Worm (Caenorhabditis elegans) whole organism, early embryonic: ENCODE data around the gene W05H5.1.

Experiments used
- B0310.2 ChIP-seq: sonication (generic microtip); optimal IDR thresholded peaks from 2 replicates; lab custom pipeline; 2016; ENCODE audit warnings: mild to moderate bottlenecking, missing genetic modification characterization, missing compliant biosample characterization
- F13C5.2 ChIP-seq: sonication (generic microtip); optimal IDR thresholded peaks from 2 replicates; lab custom pipeline; 2017; ENCODE audit warnings: mild to moderate bottlenecking, missing genetic modification characterization, inconsistent platforms, missing compliant biosample characterization
- ama-1 ChIP-seq: fragments of 150-350 bp; optimal IDR thresholded peaks from 2 replicates; lab custom pipeline; 2014
- ceh-13 ChIP-seq: fragments of 200-800 bp; sonication (Bioruptor generic); optimal IDR thresholded peaks from 2 replicates; lab custom pipeline; 2018; ENCODE audit warnings: mild to moderate bottlenecking, missing genetic modification characterization, missing compliant biosample characterization
- ceh-36 ChIP-seq: sonication (generic microtip); optimal IDR thresholded peaks from 2 replicates; lab custom pipeline; 2016; ENCODE audit warnings: missing genetic modification characterization, inconsistent platforms, missing compliant biosample characterization
- ets-7 ChIP-seq: sonication (generic microtip); optimal IDR thresholded peaks from 2 replicates; lab custom pipeline; 2016; ENCODE audit warnings: missing genotype, missing genetic modification characterization, missing compliant biosample characterization
- flt-1 ChIP-seq: fragments of 200-800 bp; sonication (Bioruptor generic); IDR thresholded peaks from 2 replicates; pipeline ENCODE4 v1.3.6; 2022; ENCODE audit warnings: missing genetic modification characterization, missing compliant biosample characterization
- hmg-4 ChIP-seq: fragments of 200-800 bp; sonication (Bioruptor generic); optimal IDR thresholded peaks from 2 replicates; lab custom pipeline; 2018; ENCODE audit warnings: mild to moderate bottlenecking, missing genetic modification characterization, missing compliant biosample characterization
- hnd-1 ChIP-seq: sonication (generic microtip); optimal IDR thresholded peaks from 2 replicates; lab custom pipeline; 2016; ENCODE audit warnings: missing genetic modification characterization, missing compliant biosample characterization
- scrt-1 ChIP-seq: fragments of 200-800 bp; sonication (Bioruptor generic); IDR thresholded peaks from 2 replicates; pipeline ENCODE4 v1.3.6; 2022; ENCODE audit warnings: missing genetic modification characterization, missing compliant biosample characterization
- sea-1 ChIP-seq: fragments of 200-800 bp; sonication (Bioruptor generic); conservative IDR thresholded peaks from 2 replicates; pipeline ENCODE4 v1.3.6; 2022; ENCODE audit warnings: missing genetic modification characterization, missing compliant biosample characterization
- tbx-11 ChIP-seq: fragments of 200-800 bp; sonication (Bioruptor generic); IDR thresholded peaks from 2 replicates; pipeline ENCODE4 v1.3.6; 2022; ENCODE audit warnings: missing genetic modification characterization, missing compliant biosample characterization
- tbx-37 ChIP-seq: fragments of 200-800 bp; sonication (Bioruptor generic); conservative IDR thresholded peaks from 2 replicates; pipeline ENCODE4 v1.3.6; 2022; ENCODE audit warnings: missing genetic modification reagents, missing genetic modification characterization, missing compliant biosample characterization
- tra-4 ChIP-seq: sonication (generic microtip); optimal IDR thresholded peaks from 2 replicates; lab custom pipeline; 2017; ENCODE audit warnings: missing genetic modification characterization, missing compliant biosample characterization

DNA sequence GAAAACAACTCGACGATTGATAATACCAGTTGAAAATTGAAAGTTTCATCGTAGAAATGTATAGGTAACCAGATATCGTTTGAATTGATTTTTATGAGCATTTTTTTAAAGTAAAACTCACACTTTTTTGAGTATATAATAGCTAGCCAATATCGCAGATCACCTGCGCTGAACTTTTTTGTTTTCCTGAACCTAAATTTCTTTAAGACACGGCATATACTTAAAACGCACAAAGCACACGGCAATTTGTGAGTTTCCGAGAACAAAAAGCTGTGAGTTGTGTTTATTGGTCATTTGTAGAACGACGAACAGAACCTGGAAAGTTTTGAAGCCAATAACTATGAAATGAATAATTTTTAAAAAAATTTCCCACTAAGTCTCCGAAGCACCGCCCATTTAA lies 42.8 kb downstream of the W05H5.1 start, which contains the start of gene sre-29:
- no peak for TF ChIP-seq tbx-11 (GFP tag; lab: Robert Waterston, UW)
- no peak for TF ChIP-seq ama-1 (lab: Kevin White, UChicago)
- no peak for TF ChIP-seq tbx-37 (GFP tag; lab: Robert Waterston, UW)
- TF ChIP-seq tra-4 (tag; lab: Kevin White, UChicago) = no peak
- TF ChIP-seq scrt-1 (GFP tag; lab: Robert Waterston, UW) = no peak
- no peak for TF ChIP-seq hmg-4 (GFP tag; lab: Kevin White, UChicago)
- TF ChIP-seq ets-7 (tag; lab: Kevin White, UChicago) = no peak
- no peak for TF ChIP-seq ceh-13 (GFP tag; lab: Kevin White, UChicago)
- no peak for TF ChIP-seq B0310.2 (tag; lab: Kevin White, UChicago)
- TF ChIP-seq flt-1 (GFP tag; lab: Robert Waterston, UW) = no peak
- no peak for TF ChIP-seq ceh-36 (tag; lab: Kevin White, UChicago)
- TF ChIP-seq hnd-1 (tag; lab: Kevin White, UChicago) = no peak
- no peak for TF ChIP-seq sea-1 (GFP tag; lab: Robert Waterston, UW)
- TF ChIP-seq F13C5.2 = no peak
